Fruit fly (Drosophila melanogaster): ENCODE results near the gene CG17376.
A peak's percentile ranks its signal among the peaks of the same experiment; 100 is the strongest.

The CG17376 gene

DNA sequence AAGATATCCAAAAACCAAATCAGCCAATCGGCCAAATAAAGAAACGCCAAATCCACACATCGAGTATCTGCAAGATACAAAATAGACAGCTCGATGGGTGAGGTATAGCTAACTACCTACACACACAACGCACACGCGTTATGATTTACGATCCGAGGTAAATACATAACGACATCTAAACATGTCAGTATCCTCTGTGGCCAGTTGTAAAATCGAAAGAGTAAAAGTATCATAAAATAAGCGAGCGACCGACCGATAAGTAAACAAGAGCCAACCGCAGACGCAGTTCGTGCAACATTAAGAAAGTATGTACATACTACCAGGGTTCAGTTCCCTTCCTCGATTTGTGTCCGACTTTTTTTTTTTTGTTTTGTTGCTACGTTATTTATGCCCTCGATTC lies 25.6 kb upstream of the CG17376 start:
- TF ChIP-seq Pif1A (GFP tag; optimal IDR thresholded peaks at IDR 0.05) = no peak
- no peak for TF ChIP-seq CG8301 (tag; optimal IDR thresholded peaks at IDR 0.05)
- no peak for TF ChIP-seq Ets98B (GFP tag; IDR thresholded peaks at IDR 0.05)
- TF ChIP-seq rn (GFP tag; IDR thresholded peaks at IDR 0.05) = no peak
- no peak for TF ChIP-seq CG34367 (tag; optimal IDR thresholded peaks at IDR 0.05)
- TF ChIP-seq CG10348 (GFP tag; IDR thresholded peaks at IDR 0.05) = no peak
- no peak for TF ChIP-seq CG9948 (tag; optimal IDR thresholded peaks at IDR 0.05)
- TF ChIP-seq CG8159 (tag; optimal IDR thresholded peaks at IDR 0.05) = no peak
- no peak for TF ChIP-seq CG17806 (tag; optimal IDR thresholded peaks at IDR 0.05)

- TF ChIP-seq CG4496 (GFP tag; IDR thresholded peaks at IDR 0.05) (no peak), gl (tag; optimal IDR thresholded peaks at IDR 0.05) (no peak), fd96Ca (GFP tag; IDR thresholded peaks at IDR 0.05) (no peak), CG13204 (GFP tag; optimal IDR thresholded peaks at IDR 0.05) (no peak), Pif1B (GFP tag; optimal IDR thresholded peaks at IDR 0.05) (no peak), EcR (GFP tag; optimal IDR thresholded peaks at IDR 0.05) (no peak), rn (GFP tag; IDR thresholded peaks at IDR 0.05) (no peak), CG15710 (tag; optimal IDR thresholded peaks at IDR 0.05) (no peak), CG14655 (GFP tag; optimal IDR thresholded peaks at IDR 0.05) (no peak), D1 (tag; optimal IDR thresholded peaks at IDR 0.05) (no peak), CG10348 (GFP tag; IDR thresholded peaks at IDR 0.05) (no peak), Ets98B (GFP tag; IDR thresholded peaks at IDR 0.05) (no peak), CG8159 (tag; optimal IDR thresholded peaks at IDR 0.05) (no peak)
These were observed 21.4 kb upstream of the CG17376 start for dm6 chr2L:6822044-6822443.

DNA sequence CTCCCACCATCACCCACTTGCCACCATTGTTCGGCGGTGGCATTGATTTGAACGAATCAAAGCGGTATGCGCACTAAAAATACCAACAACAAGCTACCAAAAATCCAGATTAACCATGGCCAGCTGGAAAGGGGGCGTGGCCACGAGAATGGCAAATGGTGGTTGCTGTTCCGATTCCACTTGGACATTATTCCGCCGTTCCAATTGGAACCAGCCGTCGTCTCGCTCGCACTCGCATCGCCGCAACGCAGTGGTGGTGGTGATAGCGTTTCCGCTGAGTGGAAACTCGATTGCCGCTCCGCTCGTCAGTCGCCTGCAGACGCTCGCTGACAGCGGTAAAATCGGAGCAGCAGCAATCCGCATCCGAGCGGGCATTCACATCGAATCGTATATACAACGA lies 20.9 kb upstream of the CG17376 start, which contains the start of gene sens-2:
TSS of gene sens-2 (plus strand) at position 304 of the 400 bp plus-strand sequence.
- TF ChIP-seq Snoo (tag; optimal IDR thresholded peaks at IDR 0.05) (no peak), CG13204 (GFP tag; optimal IDR thresholded peaks at IDR 0.05) (peak; percentile 9), CG4496 (GFP tag; IDR thresholded peaks at IDR 0.05) (peak; percentile 33; the same call in 1 of the 3 replicates)

DNA sequence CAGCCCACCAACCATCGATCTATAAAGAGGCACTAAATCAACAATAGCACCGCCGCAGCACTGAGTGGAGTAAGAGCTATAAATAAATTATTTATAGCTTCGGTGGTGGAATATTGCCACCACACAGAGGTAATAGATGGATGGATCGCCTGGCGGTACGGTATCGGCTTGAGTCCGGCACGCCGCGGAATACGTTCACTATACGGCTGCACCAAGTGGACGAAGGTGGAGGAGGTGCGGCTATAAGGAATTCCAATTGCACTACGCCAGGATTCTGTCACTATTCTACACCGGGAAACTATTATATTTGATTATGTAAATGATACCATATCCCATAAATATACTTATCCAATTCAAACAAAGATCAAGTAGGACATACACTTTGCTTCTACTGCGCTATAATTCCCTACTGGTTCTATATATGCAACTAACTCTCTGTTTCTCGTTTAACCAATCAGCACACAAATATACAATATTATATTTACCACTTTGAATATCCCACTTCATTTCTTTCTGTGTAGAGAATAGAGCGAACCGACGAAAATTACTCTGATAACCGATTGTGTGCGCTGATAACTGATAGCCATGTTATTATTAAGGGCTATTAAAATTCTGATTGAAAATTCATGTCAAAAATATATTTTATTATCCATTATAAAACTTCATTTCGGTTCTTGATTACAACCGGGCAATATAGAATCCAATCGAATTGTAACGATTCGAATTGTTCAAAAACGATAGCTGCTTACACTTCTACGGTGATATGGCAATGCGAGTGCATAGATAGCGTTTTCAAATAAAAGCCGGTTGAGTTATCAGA lies 18.7 kb upstream of the CG17376 start:
- TF ChIP-seq CG9948 (tag; optimal IDR thresholded peaks at IDR 0.05) = no peak

DNA sequence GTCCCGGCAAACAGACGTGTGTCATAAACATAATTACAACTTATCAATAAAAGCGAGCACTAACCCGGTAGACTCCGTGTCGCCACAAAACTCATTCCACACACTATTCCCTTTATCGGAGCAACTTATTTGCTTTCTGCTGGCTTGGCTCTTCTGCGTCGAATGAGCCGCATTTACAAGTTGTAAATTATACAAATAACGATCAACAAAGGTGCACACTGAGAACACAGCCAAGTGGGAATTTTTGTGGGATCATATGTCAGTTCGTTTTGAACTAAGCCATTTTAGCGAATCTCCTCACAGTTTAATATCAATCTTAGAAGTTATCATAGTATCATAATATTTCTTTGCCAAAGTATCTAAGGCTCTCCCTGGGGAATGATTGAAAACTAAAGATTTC lies 17.7 kb upstream of the CG17376 start:
- TF ChIP-seq CG12605 (GFP tag; IDR thresholded peaks at IDR 0.05) = no peak
- no peak for TF ChIP-seq CG13204 (GFP tag; optimal IDR thresholded peaks at IDR 0.05)
- no peak for TF ChIP-seq CG15710 (tag; optimal IDR thresholded peaks at IDR 0.05)
- no peak for TF ChIP-seq CG8301 (tag; optimal IDR thresholded peaks at IDR 0.05)
- TF ChIP-seq Pif1A (GFP tag; optimal IDR thresholded peaks at IDR 0.05) = no peak
- TF ChIP-seq Snoo (tag; optimal IDR thresholded peaks at IDR 0.05) = no peak
- TF ChIP-seq gl (tag; optimal IDR thresholded peaks at IDR 0.05) = no peak
- TF ChIP-seq Pif1B (GFP tag; optimal IDR thresholded peaks at IDR 0.05) = no peak
- TF ChIP-seq CG14655 (GFP tag; optimal IDR thresholded peaks at IDR 0.05) = no peak
- no peak for TF ChIP-seq rn (GFP tag; IDR thresholded peaks at IDR 0.05)
- TF ChIP-seq D1 (tag; optimal IDR thresholded peaks at IDR 0.05) = no peak
- TF ChIP-seq CG32121 (GFP tag; IDR thresholded peaks at IDR 0.05) = no peak

DNA sequence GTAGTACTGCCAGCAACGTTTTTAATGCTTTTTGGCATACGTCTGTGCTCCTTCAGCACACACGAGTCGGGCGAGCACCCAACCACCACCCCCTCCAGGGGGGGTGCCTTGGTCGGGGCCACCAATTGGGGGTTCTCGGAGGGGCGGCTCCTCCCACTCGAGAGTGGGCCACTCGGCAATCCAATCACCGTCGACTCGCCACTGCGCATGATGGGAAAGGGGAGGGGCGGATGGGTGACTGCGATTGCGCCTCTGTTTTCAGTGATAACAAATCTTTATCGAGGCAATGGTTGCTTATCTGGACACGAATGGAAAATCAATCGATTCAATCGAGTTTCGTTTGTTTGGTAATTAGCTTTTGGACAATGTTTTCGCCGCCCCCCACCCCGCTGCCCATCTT lies 16.8 kb upstream of the CG17376 start:
- TF ChIP-seq CG4496 (GFP tag; IDR thresholded peaks at IDR 0.05) (peak; percentile 30; the same call in 1 of the 3 replicates), Pif1B (GFP tag; optimal IDR thresholded peaks at IDR 0.05) (no peak), CG9948 (tag; optimal IDR thresholded peaks at IDR 0.05) (no peak)

- TF ChIP-seq rn (GFP tag; IDR thresholded peaks at IDR 0.05) = no peak
- TF ChIP-seq CG13204 (GFP tag; optimal IDR thresholded peaks at IDR 0.05) = no peak
- TF ChIP-seq Ets98B (GFP tag; IDR thresholded peaks at IDR 0.05) = no peak
- no peak for TF ChIP-seq gl (tag; optimal IDR thresholded peaks at IDR 0.05)
- TF ChIP-seq CG8159 (tag; optimal IDR thresholded peaks at IDR 0.05) = no peak
- TF ChIP-seq Pif1A (GFP tag; optimal IDR thresholded peaks at IDR 0.05) = no peak
- no peak for TF ChIP-seq CG34367 (tag; optimal IDR thresholded peaks at IDR 0.05)
- no peak for TF ChIP-seq CG9948 (tag; optimal IDR thresholded peaks at IDR 0.05)
- TF ChIP-seq CG10348 (GFP tag; IDR thresholded peaks at IDR 0.05) = no peak
- no peak for TF ChIP-seq CG12605 (GFP tag; IDR thresholded peaks at IDR 0.05)
- no peak for TF ChIP-seq CG17806 (tag; optimal IDR thresholded peaks at IDR 0.05)
- TF ChIP-seq Snoo (tag; optimal IDR thresholded peaks at IDR 0.05) = no peak
- TF ChIP-seq CG15710 (tag; optimal IDR thresholded peaks at IDR 0.05) = no peak
- no peak for TF ChIP-seq CG8301 (tag; optimal IDR thresholded peaks at IDR 0.05)
- no peak for TF ChIP-seq D1 (tag; optimal IDR thresholded peaks at IDR 0.05)
- no peak for TF ChIP-seq CG14655 (GFP tag; optimal IDR thresholded peaks at IDR 0.05)
- TF ChIP-seq EcR (GFP tag; optimal IDR thresholded peaks at IDR 0.05) = no peak
- no peak for TF ChIP-seq Pif1B (GFP tag; optimal IDR thresholded peaks at IDR 0.05)
- no peak for TF ChIP-seq CG32121 (GFP tag; IDR thresholded peaks at IDR 0.05)
- TF ChIP-seq fd96Ca (GFP tag; IDR thresholded peaks at IDR 0.05) = no peak
These were observed 5.1 kb upstream of the CG17376 start, which contains the start of gene CG17375 for dm6 chr2L:6805783-6806182. CG17375 (minus strand) TSS chr2L:6805792.
